Fruit fly (Drosophila melanogaster): ENCODE results near the gene CG14434.
A peak's percentile ranks its signal among the peaks of the same experiment; 100 is the strongest.

Gene CG14434

dm6 chrX:6804485-6805295, 62.3 kb downstream of the CG14434 start (continued):
- peak; percentile 3 for TF ChIP-seq CG7271 (tag; optimal IDR thresholded peaks at IDR 0.05)
- peak; percentile 84 for TF ChIP-seq B-H1 (GFP tag; IDR thresholded peaks at IDR 0.05)
- peak; percentile 57 for TF ChIP-seq CG4854 (GFP tag; optimal IDR thresholded peaks at IDR 0.05)
- TF ChIP-seq Sry-δ (GFP tag; optimal IDR thresholded peaks at IDR 0.05), result peak; percentile 2
- TF ChIP-seq Hsf (GFP tag; optimal IDR thresholded peaks at IDR 0.05), result peak; percentile 83
- TF ChIP-seq dmrt11E (tag; optimal IDR thresholded peaks at IDR 0.05), result peak; percentile 77
- peak; percentile 62 for TF ChIP-seq onecut (GFP tag; IDR thresholded peaks at IDR 0.05)
- TF ChIP-seq CG17328 (GFP tag; IDR thresholded peaks at IDR 0.05), result peak; percentile 93
- no peak for TF ChIP-seq CG15011 (GFP tag; optimal IDR thresholded peaks at IDR 0.05)
- no peak for TF ChIP-seq br (optimal IDR thresholded peaks at IDR 0.05)
- TF ChIP-seq YL-1 (GFP tag; optimal IDR thresholded peaks at IDR 0.05), result no peak
- TF ChIP-seq slp2 (GFP tag; optimal IDR thresholded peaks at IDR 0.05), result peak; percentile 53
- TF ChIP-seq trh (GFP tag; optimal IDR thresholded peaks at IDR 0.05), result no peak
- no peak for TF ChIP-seq CG8359 (GFP tag; optimal IDR thresholded peaks at IDR 0.05; ENCODE audit: borderline replicate concordance)
- TF ChIP-seq lab (GFP tag; optimal IDR thresholded peaks at IDR 0.05), result peak; percentile 88
- TF ChIP-seq CG33557 (GFP tag; optimal IDR thresholded peaks at IDR 0.05), result peak; percentile 45
- TF ChIP-seq gt (GFP tag; IDR thresholded peaks at IDR 0.05), result no peak; the same call in 1 of the 2 replicates
- TF ChIP-seq Trl (optimal IDR thresholded peaks at IDR 0.05), result peak; percentile 70 to 74
- peak; percentile 58 for TF ChIP-seq Trl (GFP tag; optimal IDR thresholded peaks at IDR 0.05)
- TF ChIP-seq row (GFP tag; IDR thresholded peaks at IDR 0.05), result peak; percentile 91
- peak; percentile 82 for TF ChIP-seq CG2120 (GFP tag; optimal IDR thresholded peaks at IDR 0.05)
- peak; percentile 36 for TF ChIP-seq shn (GFP tag; optimal IDR thresholded peaks at IDR 0.05)
- peak; percentile 90 for TF ChIP-seq chm (GFP tag; IDR thresholded peaks at IDR 0.05)
- TF ChIP-seq sens-2 (GFP tag; IDR thresholded peaks at IDR 0.05), result peak; percentile 86
- peak; percentile 41 for TF ChIP-seq Myb (GFP tag; optimal IDR thresholded peaks at IDR 0.05)
- peak; percentile 72 for TF ChIP-seq CG11696 (GFP tag; IDR thresholded peaks at IDR 0.05)
- TF ChIP-seq bowl (GFP tag; IDR thresholded peaks at IDR 0.05), result peak; percentile 61; the same call in 1 of the 2 replicates
- no peak for TF ChIP-seq p53 (GFP tag; optimal IDR thresholded peaks at IDR 0.05)
- no peak for TF ChIP-seq prd (optimal IDR thresholded peaks at IDR 0.05)
- TF ChIP-seq prd (GFP tag; IDR thresholded peaks at IDR 0.05), result peak; percentile 93
- TF ChIP-seq amos (GFP tag; IDR thresholded peaks at IDR 0.05; ENCODE audit: partially characterized antibody), result no peak
- TF ChIP-seq ERR (GFP tag; optimal IDR thresholded peaks at IDR 0.05), result no peak
- TF ChIP-seq ac (GFP tag; optimal IDR thresholded peaks at IDR 0.05), result peak; percentile 30
- peak; percentile 1 for TF ChIP-seq CG8281 (tag; optimal IDR thresholded peaks at IDR 0.05)
- peak; percentile 80 for TF ChIP-seq CG11247 (GFP tag; IDR thresholded peaks at IDR 0.05)
- peak; percentile 70 for TF ChIP-seq CG4424 (GFP tag; optimal IDR thresholded peaks at IDR 0.05)
- peak; percentile 64 for TF ChIP-seq Hand (GFP tag; optimal IDR thresholded peaks at IDR 0.05)
- peak; percentile 71 for TF ChIP-seq Max (GFP tag; optimal IDR thresholded peaks at IDR 0.05)
- no peak for TF ChIP-seq D (optimal IDR thresholded peaks at IDR 0.05)
- TF ChIP-seq D (GFP tag; optimal IDR thresholded peaks at IDR 0.05), result peak; percentile 45
- peak; percentile 69 for TF ChIP-seq CG12744 (GFP tag; optimal IDR thresholded peaks at IDR 0.05)
- peak; percentile 27 for TF ChIP-seq psq (GFP tag; optimal IDR thresholded peaks at IDR 0.05)
- peak; percentile 93 for TF ChIP-seq Ets65A (GFP tag)
- TF ChIP-seq kay (GFP tag; optimal IDR thresholded peaks at IDR 0.05), result peak; percentile 5
- TF ChIP-seq CG5953 (GFP tag; IDR thresholded peaks at IDR 0.05), result peak; percentile 85
- peak; percentile 37 for TF ChIP-seq CG4707 (GFP tag; optimal IDR thresholded peaks at IDR 0.05)
- TF ChIP-seq wor (GFP tag; IDR thresholded peaks at IDR 0.05), result peak; percentile 83
- peak; percentile 64 for TF ChIP-seq jing (GFP tag; optimal IDR thresholded peaks at IDR 0.05)
- peak; percentile 72; the same call in 1 of the 2 replicates for TF ChIP-seq sim (GFP tag; IDR thresholded peaks at IDR 0.05)
- TF ChIP-seq CG12299 (tag; optimal IDR thresholded peaks at IDR 0.05), result peak; percentile 41
- peak; percentile 20 for TF ChIP-seq CG18011 (GFP tag; optimal IDR thresholded peaks at IDR 0.05)
